Fruit fly (Drosophila melanogaster): ENCODE data around the gene CG7029.

DNA sequence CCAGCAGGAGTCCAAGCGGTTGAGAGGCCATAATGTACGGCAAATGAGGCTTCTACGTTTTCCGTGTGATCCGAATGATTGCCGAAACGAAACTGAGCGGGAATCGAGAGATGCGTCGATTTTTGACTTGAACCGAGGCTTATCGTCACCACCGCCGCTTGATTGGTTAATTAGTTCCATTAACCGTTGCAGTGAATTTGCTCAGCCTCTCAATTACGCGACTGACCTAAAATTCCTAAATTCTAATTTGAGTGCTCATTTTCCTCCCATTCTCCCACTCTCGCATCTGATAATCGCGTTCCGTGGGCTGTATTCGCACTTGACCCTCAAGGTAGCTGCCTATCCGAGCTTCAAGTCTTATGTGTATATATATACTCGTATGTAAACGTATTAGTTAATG lies 15.4 kb downstream of the CG7029 start, which contains the start of gene Nepl15:
- TF ChIP-seq CTCF (optimal IDR thresholded peaks at IDR 0.05) (no peak), CG8478 (optimal IDR thresholded peaks at IDR 0.05) (no peak)

Measured in S2 (cell line).